Worm (Caenorhabditis elegans) whole organism, young adult: ENCODE data around the gene col-145.

Experiments
- F37B4.10 ChIP-seq: fragments of 200-800 bp; sonication (Bioruptor generic); IDR thresholded peaks from 2 replicates; pipeline ENCODE4 v1.3.6; 2022; ENCODE audit warnings: missing genetic modification characterization, missing compliant biosample characterization
- F52B5.7 ChIP-seq: sonication (generic microtip); optimal IDR thresholded peaks from 2 replicates; lab custom pipeline; 2016; ENCODE audit warnings: mild to moderate bottlenecking, missing genetic modification characterization, missing compliant biosample characterization
- ama-1 ChIP-seq, 3 experiments: fragments of 150-350 bp in 1 of 3; sonication (generic microtip) in 2 of 3; optimal IDR thresholded peaks; 2 replicates each; lab custom pipeline; 2014 to 2018; ENCODE audit warnings: missing biosample characterization in 2 of 3, missing genetic modification characterization in 2 of 3, missing genetic modification reagents in 2 of 3
- ceh-27 ChIP-seq: fragments of 200-800 bp; sonication (Bioruptor generic); optimal IDR thresholded peaks from 2 replicates; lab custom pipeline; 2018; ENCODE audit warnings: mild to moderate bottlenecking, missing genetic modification characterization, moderate library complexity, missing compliant biosample characterization
- let-607 ChIP-seq, 2 experiments: fragments of 200-800 bp in 1 of 2; sonication (Bioruptor generic) in 1 of 2; sonication (generic microtip) in 1 of 2; optimal IDR thresholded peaks; 2 replicates each; lab custom pipeline; 2016 to 2018; ENCODE audit warnings: mild to moderate bottlenecking in 2 of 2, missing compliant biosample characterization in 2 of 2, missing genetic modification characterization in 2 of 2, moderate library complexity in 2 of 2, missing genotype in 1 of 2
- lin-26 ChIP-seq: fragments of 200-800 bp; sonication (Bioruptor generic); IDR thresholded peaks from 2 replicates; pipeline ENCODE4 v1.3.6; 2022; ENCODE audit warnings: missing genetic modification reagents, missing genetic modification characterization, missing compliant biosample characterization
- mxl-1 ChIP-seq: sonication (generic microtip); optimal IDR thresholded peaks from 2 replicates; lab custom pipeline; 2016; ENCODE audit warnings: missing genetic modification characterization, missing compliant biosample characterization
- pha-4 ChIP-seq: fragments of 150-350 bp; sonication (generic microtip); optimal IDR thresholded peaks from 2 replicates; lab custom pipeline; 2014; ENCODE audit warnings: missing biosample characterization, missing genetic modification reagents, missing genetic modification characterization
- sea-2 ChIP-seq: fragments of 200-800 bp; sonication (Bioruptor generic); IDR thresholded peaks from 2 replicates; pipeline ENCODE4 v1.3.6; 2022; ENCODE audit warnings: missing genetic modification characterization, missing compliant biosample characterization
- snpc-4 ChIP-seq, 5 experiments: fragments of 150-350 bp in 1 of 5; sonication (generic microtip) in 4 of 5; optimal IDR thresholded peaks; 2 replicates each; lab custom pipeline; 2014 to 2018; ENCODE audit warnings: missing genetic modification characterization in 5 of 5, missing biosample characterization in 3 of 5, antibody characterized with exemption in 2 of 5, mild to moderate bottlenecking in 2 of 5, missing compliant biosample characterization in 2 of 5, missing genotype in 2 of 5, moderate library complexity in 2 of 5, missing genetic modification reagents in 1 of 5
- tbp1 ChIP-seq: fragments of 200-800 bp; sonication (Bioruptor generic); optimal IDR thresholded peaks from 2 replicates; lab custom pipeline; 2018; ENCODE audit warnings: mild to moderate bottlenecking, missing genetic modification characterization, missing compliant biosample characterization
- unc-62 ChIP-seq: fragments of 150-350 bp; optimal IDR thresholded peaks from 2 replicates; lab custom pipeline; 2014; ENCODE audit warnings: missing biosample characterization, missing genetic modification reagents, missing genetic modification characterization

DNA sequence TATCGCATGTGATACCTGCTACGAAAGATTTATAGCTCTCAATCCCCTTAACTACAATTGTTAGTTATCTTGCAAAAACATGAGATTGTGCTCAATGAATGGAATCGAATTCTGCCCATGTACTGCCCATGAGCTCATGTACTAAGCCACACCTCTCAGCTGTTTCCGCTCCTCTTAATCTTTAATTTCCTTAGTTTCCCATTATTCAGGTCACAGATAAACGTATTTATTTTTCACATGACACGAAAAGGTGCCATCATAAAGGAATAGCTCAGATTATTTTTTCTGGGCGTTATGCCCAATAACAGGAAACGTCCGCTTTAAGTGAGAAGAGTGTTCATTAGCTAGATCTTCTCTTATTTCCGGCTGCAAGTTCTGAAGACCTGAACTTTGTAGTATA lies 23.2 kb upstream of the col-145 start:
- TF ChIP-seq unc-62: no peak
- TF ChIP-seq let-607 (tag; optimal IDR thresholded peaks at IDR 0.05; lab: Kevin White, UChicago): no peak
- TF ChIP-seq ceh-27 (GFP tag; lab: Kevin White, UChicago): no peak
- TF ChIP-seq lin-26: no peak
- no peak for TF ChIP-seq mxl-1 (tag; lab: Kevin White, UChicago)
- no peak for TF ChIP-seq sea-2 (GFP tag; lab: Robert Waterston, UW)
- TF ChIP-seq pha-4 (tag; lab: Kevin White, UChicago): no peak
- no peak for TF ChIP-seq F37B4.10 (GFP tag; lab: Robert Waterston, UW)
- no peak for TF ChIP-seq ama-1 (optimal IDR thresholded peaks at IDR 0.05; lab: Kevin White, UChicago)
- TF ChIP-seq ama-1 (GFP tag; optimal IDR thresholded peaks at IDR 0.05; lab: Kevin White, UChicago): no peak
- TF ChIP-seq F52B5.7: no peak
- TF ChIP-seq snpc-4 (GFP tag; optimal IDR thresholded peaks at IDR 0.05; lab: Kevin White, UChicago): no peak
- no peak for TF ChIP-seq snpc-4 (tag; optimal IDR thresholded peaks at IDR 0.05; lab: Kevin White, UChicago)
- no peak for TF ChIP-seq tbp1 (GFP tag; lab: Kevin White, UChicago)
